Fruit fly (Drosophila melanogaster) whole organism, embryonic: Measurements from ENCODE around the gene be.
A peak's percentile ranks its signal among the peaks of the same experiment; 100 is the strongest.

Experiments
- Aef1 ChIP-seq: fragments of 200-800 bp; sonication (Bioruptor generic); IDR thresholded peaks from 3 replicates; pipeline ENCODE4 v1.3.6; 2022; ENCODE audit warnings: missing biosample characterization, missing genetic modification characterization
- Antp ChIP-seq: fragments of 200-800 bp; sonication (Bioruptor generic); optimal IDR thresholded peaks from 3 replicates; lab custom pipeline; 2016; ENCODE audit warnings: missing biosample characterization, missing genetic modification characterization
- CG12104 ChIP-seq: fragments of 200-800 bp; sonication (Bioruptor generic); optimal IDR thresholded peaks from 3 replicates; lab custom pipeline; 2016; ENCODE audit warnings: missing biosample characterization, missing genetic modification characterization
- CG12219 ChIP-seq: fragments of 200-800 bp; sonication (Bioruptor generic); optimal IDR thresholded peaks from 3 replicates; lab custom pipeline; 2018; ENCODE audit warnings: missing biosample characterization, mild to moderate bottlenecking, missing genetic modification characterization
- CG14860 ChIP-seq: fragments of 200-800 bp; sonication (Bioruptor generic); IDR thresholded peaks from 3 replicates; pipeline ENCODE4 v1.3.6; 2022; ENCODE audit warnings: missing biosample characterization, missing genetic modification characterization; ENCODE audit not compliant: partially characterized antibody
- CG14965 ChIP-seq: fragments of 200-800 bp; sonication (Bioruptor generic); optimal IDR thresholded peaks from 2 replicates; lab custom pipeline; 2016; ENCODE audit warnings: missing biosample characterization, missing genetic modification characterization, borderline replicate concordance
- CG16863 ChIP-seq: fragments of 200-800 bp; sonication (Bioruptor generic); optimal IDR thresholded peaks from 3 replicates; lab custom pipeline; 2016; ENCODE audit warnings: missing biosample characterization, missing genetic modification characterization
- CG17385 ChIP-seq: fragments of 200-800 bp; sonication (Bioruptor generic); optimal IDR thresholded peaks from 3 replicates; lab custom pipeline; 2018; ENCODE audit warnings: missing biosample characterization, mild to moderate bottlenecking, missing genetic modification characterization
- CG1792 ChIP-seq: fragments of 200-800 bp; sonication (Bioruptor generic); optimal IDR thresholded peaks from 2 replicates; lab custom pipeline; 2016; ENCODE audit warnings: missing biosample characterization, missing genetic modification characterization
- CG1832 ChIP-seq: fragments of 200-800 bp; sonication (Bioruptor generic); optimal IDR thresholded peaks from 2 replicates; lab custom pipeline; 2017; ENCODE audit warnings: missing biosample characterization, mild to moderate bottlenecking, missing genetic modification characterization, inconsistent platforms
- CG30020 ChIP-seq: fragments of 200-800 bp; optimal IDR thresholded peaks from 2 replicates; lab custom pipeline; 2019; ENCODE audit warnings: missing biosample characterization, mild to moderate bottlenecking, missing genetic modification characterization, moderate library complexity
- CG42726 ChIP-seq: fragments of 200-800 bp; sonication (Bioruptor generic); IDR thresholded peaks from 2 replicates; pipeline ENCODE4 v1.3.6; 2022; ENCODE audit warnings: missing biosample characterization, missing genetic modification characterization; ENCODE audit not compliant: partially characterized antibody
- CG5245 ChIP-seq: fragments of 200-800 bp; sonication (Bioruptor generic); optimal IDR thresholded peaks from 3 replicates; lab custom pipeline; 2016; ENCODE audit warnings: missing biosample characterization, missing genetic modification characterization
- CG5953 ChIP-seq: fragments of 200-800 bp; sonication (Bioruptor generic); IDR thresholded peaks from 2 replicates; pipeline ENCODE4 v1.3.6; 2022; ENCODE audit warnings: missing biosample characterization, missing genetic modification characterization
- CG6175 ChIP-seq: fragments of 200-800 bp; sonication (Bioruptor generic); IDR thresholded peaks from 3 replicates; pipeline ENCODE4 v1.3.6; 2022; ENCODE audit warnings: missing biosample characterization, missing genetic modification characterization
- CG6791 ChIP-seq: fragments of 200-800 bp; sonication (Bioruptor generic); IDR thresholded peaks from 3 replicates; pipeline ENCODE4 v1.3.6; 2022; ENCODE audit warnings: missing biosample characterization, missing genetic modification characterization; ENCODE audit not compliant: partially characterized antibody
- CG7357 ChIP-seq: fragments of 200-800 bp; sonication (Bioruptor generic); IDR thresholded peaks from 3 replicates; pipeline ENCODE4 v1.3.6; 2022; ENCODE audit warnings: missing biosample characterization, missing genetic modification characterization
- CG7372 ChIP-seq: fragments of 200-800 bp; sonication (Bioruptor generic); IDR thresholded peaks from 2 replicates; pipeline ENCODE4 v1.3.6; 2022; ENCODE audit warnings: missing biosample characterization, missing genetic modification characterization
- CG7786 ChIP-seq: fragments of 200-800 bp; sonication (Bioruptor generic); optimal IDR thresholded peaks from 2 replicates; lab custom pipeline; 2016; ENCODE audit warnings: missing biosample characterization, missing genetic modification characterization
- CG7839 ChIP-seq: fragments of 200-800 bp; sonication (Bioruptor generic); optimal IDR thresholded peaks from 3 replicates; lab custom pipeline; 2018; ENCODE audit warnings: missing biosample characterization, mild to moderate bottlenecking, missing genetic modification characterization, moderate library complexity
- CG7987 ChIP-seq: fragments of 200-800 bp; sonication (Bioruptor generic); optimal IDR thresholded peaks from 2 replicates; lab custom pipeline; 2018; ENCODE audit warnings: missing biosample characterization, mild to moderate bottlenecking, missing genetic modification characterization, moderate library complexity
- CG8388 ChIP-seq: fragments of 200-800 bp; sonication (Bioruptor generic); optimal IDR thresholded peaks from 2 replicates; lab custom pipeline; 2019; ENCODE audit warnings: missing biosample characterization, mild to moderate bottlenecking, missing genetic modification characterization, moderate library complexity
- CG9727 ChIP-seq: fragments of 200-800 bp; sonication (Bioruptor generic); optimal IDR thresholded peaks from 3 replicates; lab custom pipeline; 2017; ENCODE audit warnings: missing biosample characterization, mild to moderate bottlenecking, missing genetic modification characterization
- CG9817 ChIP-seq: fragments of 200-800 bp; sonication (Bioruptor generic); optimal IDR thresholded peaks from 2 replicates; lab custom pipeline; 2018; ENCODE audit warnings: missing biosample characterization, mild to moderate bottlenecking, missing genetic modification characterization, moderate library complexity
- CG9932 ChIP-seq: fragments of 200-800 bp; sonication (Bioruptor generic); IDR thresholded peaks from 2 replicates; pipeline ENCODE4 v1.3.6; 2022; ENCODE audit warnings: missing biosample characterization, missing genetic modification characterization
- D19B ChIP-seq: fragments of 200-800 bp; sonication (Bioruptor generic); optimal IDR thresholded peaks from 2 replicates; lab custom pipeline; 2017; ENCODE audit warnings: missing biosample characterization, mild to moderate bottlenecking, missing genetic modification characterization
- Dad ChIP-seq: fragments of 200-800 bp; sonication (Bioruptor generic); optimal IDR thresholded peaks from 3 replicates; lab custom pipeline; 2016; ENCODE audit warnings: missing biosample characterization, missing genetic modification characterization
- Dbx ChIP-seq: fragments of 200-800 bp; sonication (Bioruptor generic); IDR thresholded peaks from 3 replicates; pipeline ENCODE4 v1.3.6; 2022; ENCODE audit warnings: missing biosample characterization, missing genetic modification characterization
- Dfd ChIP-seq, 2 experiments: fragments of >200 bp; optimal IDR thresholded peaks; 2 replicates each; lab custom pipeline; 2017; ENCODE audit warnings: missing biosample characterization in 2 of 2, missing genetic modification characterization in 2 of 2
- Doc3 ChIP-seq: fragments of 200-800 bp; sonication (Bioruptor generic); IDR thresholded peaks from 3 replicates; pipeline ENCODE4 v1.3.6; 2022; ENCODE audit warnings: missing biosample characterization, missing genetic modification characterization; ENCODE audit not compliant: partially characterized antibody
- PHDP ChIP-seq: fragments of 200-800 bp; sonication (Bioruptor generic); optimal IDR thresholded peaks from 3 replicates; lab custom pipeline; 2018; ENCODE audit warnings: missing biosample characterization, mild to moderate bottlenecking, missing genetic modification characterization, moderate library complexity
- Six4 ChIP-seq: fragments of 200-800 bp; sonication (Bioruptor generic); optimal IDR thresholded peaks from 2 replicates; lab custom pipeline; 2016; ENCODE audit warnings: missing biosample characterization, missing genetic modification characterization
- TFAM ChIP-seq: fragments of 200-800 bp; sonication (Bioruptor generic); optimal IDR thresholded peaks from 2 replicates; lab custom pipeline; 2017; ENCODE audit warnings: missing biosample characterization, missing genetic modification characterization, inconsistent platforms
- Trl ChIP-seq, 3 experiments: fragments of >200 bp in 2 of 3; fragments of 200-800 bp in 1 of 3; sonication (Bioruptor generic) in 1 of 3; optimal IDR thresholded peaks; 2 replicates in 1 of 3; 3 replicates in 2 of 3; lab custom pipeline; 2016 to 2017; ENCODE audit warnings: missing biosample characterization in 1 of 3, missing genetic modification characterization in 1 of 3
- YL-1 ChIP-seq: fragments of 200-800 bp; sonication (Bioruptor generic); optimal IDR thresholded peaks from 3 replicates; lab custom pipeline; 2017; ENCODE audit warnings: missing biosample characterization, mild to moderate bottlenecking, missing genetic modification characterization
- bigmax ChIP-seq: fragments of 200-800 bp; sonication (Bioruptor generic); optimal IDR thresholded peaks from 2 replicates; lab custom pipeline; 2018; ENCODE audit warnings: missing biosample characterization, mild to moderate bottlenecking, missing genetic modification characterization
- cad ChIP-seq: fragments of >200 bp; optimal IDR thresholded peaks from 2 replicates; lab custom pipeline; 2017; ENCODE audit warnings: missing biosample characterization, missing genetic modification characterization
- cato ChIP-seq: fragments of 200-800 bp; sonication (Bioruptor generic); optimal IDR thresholded peaks from 2 replicates; lab custom pipeline; 2016; ENCODE audit warnings: missing biosample characterization, missing genetic modification characterization, borderline replicate concordance
- cg ChIP-seq: fragments of 200-800 bp; sonication (Bioruptor generic); optimal IDR thresholded peaks from 3 replicates; lab custom pipeline; 2019; ENCODE audit warnings: missing biosample characterization, mild to moderate bottlenecking, missing genetic modification characterization, moderate library complexity
- chif ChIP-seq, 2 experiments: fragments of 200-800 bp; sonication (Bioruptor generic); optimal IDR thresholded peaks; 3 replicates each; lab custom pipeline; 2016; ENCODE audit warnings: missing biosample characterization in 2 of 2, missing genetic modification characterization in 2 of 2
- chinmo ChIP-seq: fragments of 200-800 bp; sonication (Bioruptor generic); IDR thresholded peaks from 4 replicates; pipeline ENCODE4 v1.3.6; 2022; ENCODE audit warnings: missing biosample characterization, missing genetic modification characterization; ENCODE audit not compliant: partially characterized antibody
- emc ChIP-seq: fragments of 200-800 bp; sonication (Bioruptor generic); optimal IDR thresholded peaks from 2 replicates; lab custom pipeline; 2016; ENCODE audit warnings: missing biosample characterization, missing genetic modification characterization
- gfzf ChIP-seq: fragments of 200-800 bp; sonication (Bioruptor generic); optimal IDR thresholded peaks from 2 replicates; lab custom pipeline; 2016; ENCODE audit warnings: missing biosample characterization, mild to moderate bottlenecking, missing genetic modification characterization, moderate library complexity
- gro ChIP-seq: fragments of 200-800 bp; sonication (Bioruptor generic); optimal IDR thresholded peaks from 2 replicates; lab custom pipeline; 2016; ENCODE audit warnings: missing biosample characterization, missing genetic modification characterization
- peb ChIP-seq: fragments of 200-800 bp; sonication (Bioruptor generic); IDR thresholded peaks from 2 replicates; pipeline ENCODE4 v1.3.6; 2022; ENCODE audit warnings: missing biosample characterization, missing genetic modification characterization
- schlank ChIP-seq: fragments of 200-800 bp; sonication (Bioruptor generic); optimal IDR thresholded peaks from 2 replicates; lab custom pipeline; 2018; ENCODE audit warnings: missing biosample characterization, mild to moderate bottlenecking, missing genetic modification characterization
- shn ChIP-seq: fragments of 200-800 bp; sonication (Bioruptor generic); optimal IDR thresholded peaks from 3 replicates; lab custom pipeline; 2016; ENCODE audit warnings: missing biosample characterization, missing genetic modification characterization
- sima ChIP-seq: fragments of 200-800 bp; sonication (Bioruptor generic); optimal IDR thresholded peaks from 2 replicates; lab custom pipeline; 2016; ENCODE audit warnings: missing biosample characterization, missing genetic modification characterization
- wek ChIP-seq: fragments of 200-800 bp; sonication (Bioruptor generic); optimal IDR thresholded peaks from 3 replicates; lab custom pipeline; 2018; ENCODE audit warnings: missing biosample characterization, mild to moderate bottlenecking, missing genetic modification characterization, moderate library complexity
- zfh2 ChIP-seq: fragments of 200-800 bp; sonication (Bioruptor generic); optimal IDR thresholded peaks from 2 replicates; lab custom pipeline; 2016; ENCODE audit warnings: missing biosample characterization, missing genetic modification characterization

Gene be

DNA sequence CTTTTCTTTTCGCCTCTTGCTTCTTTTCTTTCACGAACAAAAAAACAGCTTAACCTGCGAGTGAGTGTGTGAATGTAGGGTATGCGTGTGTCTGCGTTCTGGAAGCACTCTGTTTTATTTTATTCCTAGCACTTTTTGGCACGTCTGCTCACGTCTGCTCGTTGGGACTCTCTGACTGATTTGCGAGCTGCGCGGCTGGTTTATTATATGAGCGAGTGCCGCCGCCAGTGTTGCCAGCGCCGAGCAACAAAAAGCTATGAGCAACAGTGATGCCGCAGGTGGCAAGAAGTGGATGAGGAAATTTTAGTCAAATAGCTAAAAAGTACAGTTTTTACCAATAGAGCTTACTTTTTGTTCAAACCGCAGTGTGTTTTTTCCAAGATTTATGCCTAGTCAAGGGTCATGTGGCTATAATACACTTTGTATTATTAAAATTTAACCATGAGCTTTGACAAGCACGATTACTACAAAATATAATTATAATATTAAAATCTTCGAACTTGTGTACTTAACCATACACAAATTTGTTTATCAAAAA is 51.9 kb downstream of the be start, which contains the start of gene Lsd-2 (continued):
- TF ChIP-seq bigmax (GFP tag; lab: Kevin White, UChicago) (no peak), Aef1 (GFP tag; lab: Robert Waterston, UW) (no peak), Antp (no peak), CG12104 (GFP tag; lab: Kevin White, UChicago) (no peak), CG6791 (GFP tag; lab: Robert Waterston, UW) (peak; percentile 46; the same call in 1 of the 3 replicates), zfh2 (no peak), Trl (optimal IDR thresholded peaks at IDR 0.05; lab: Kevin White, UChicago) (no peak), Trl (GFP tag; optimal IDR thresholded peaks at IDR 0.05; lab: Kevin White, UChicago) (peak; percentile 30), CG8388 (no peak), Dad (GFP tag; lab: Kevin White, UChicago) (no peak), Six4 (GFP tag; lab: Kevin White, UChicago) (no peak), CG16863 (GFP tag; lab: Kevin White, UChicago) (no peak), CG14860 (no peak), gfzf (no peak), CG7987 (GFP tag; lab: Kevin White, UChicago) (no peak), CG1792 (peak; percentile 22), cad (GFP tag; lab: Kevin White, UChicago) (no peak), CG12219 (no peak), CG17385 (GFP tag; lab: Kevin White, UChicago) (no peak), CG1832 (GFP tag; lab: Kevin White, UChicago) (no peak), Doc3 (no peak), CG9727 (peak; percentile 32), peb (no peak), CG7372 (GFP tag; lab: Robert Waterston, UW) (no peak), TFAM (GFP tag; lab: Kevin White, UChicago) (no peak), CG6175 (no peak), CG5953 (GFP tag; lab: Robert Waterston, UW) (no peak), sima (GFP tag; lab: Kevin White, UChicago) (no peak), emc (no peak), CG30020 (tag; lab: Kevin White, UChicago) (no peak), cato (GFP tag; lab: Kevin White, UChicago) (no peak), CG7839 (peak; percentile 5), CG42726 (peak; percentile 50; the same call in 1 of the 2 replicates), wek (GFP tag; lab: Kevin White, UChicago) (no peak), schlank (tag; lab: Kevin White, UChicago) (no peak), Dfd (GFP tag; optimal IDR thresholded peaks at IDR 0.05; lab: Kevin White, UChicago) (no peak), gro (peak; percentile 78), CG5245 (GFP tag; lab: Kevin White, UChicago) (no peak), CG7786 (GFP tag; lab: Kevin White, UChicago) (peak; percentile 5), chinmo (GFP tag; lab: Robert Waterston, UW) (peak; percentile 60; the same call in 1 of the 4 replicates), D19B (GFP tag; lab: Kevin White, UChicago) (peak; percentile 45), YL-1 (GFP tag; lab: Kevin White, UChicago) (no peak), CG7357 (GFP tag; lab: Robert Waterston, UW) (no peak), Dbx (GFP tag; lab: Robert Waterston, UW) (peak; percentile 60; the same call in 1 of the 3 replicates), chif (GFP tag; optimal IDR thresholded peaks at IDR 0.05; lab: Kevin White, UChicago) (no peak), shn (peak; percentile 15), CG9932 (GFP tag; lab: Robert Waterston, UW) (peak; percentile 52), CG14965 (no peak), CG9817 (tag; lab: Kevin White, UChicago) (no peak), PHDP (tag; lab: Kevin White, UChicago) (no peak), cg (GFP tag; lab: Kevin White, UChicago) (peak; percentile 39)
